Worm (Caenorhabditis elegans) whole organism, L4/young adult: Measurements from ENCODE around the gene nspe-7.

Experiments used
- W03F9.2 ChIP-seq: fragments of 150-350 bp; optimal IDR thresholded peaks from 2 replicates; lab custom pipeline; 2014; ENCODE audit warnings: missing biosample characterization, missing genetic modification characterization
- dao-5 ChIP-seq: sonication (generic microtip); optimal IDR thresholded peaks from 2 replicates; lab custom pipeline; 2016; ENCODE audit warnings: missing genotype, missing genetic modification characterization, moderate library complexity, missing compliant biosample characterization
- him-1 ChIP-seq: sonication (generic microtip); optimal IDR thresholded peaks from 2 replicates; lab custom pipeline; 2016; ENCODE audit warnings: missing genotype, missing genetic modification reagents, missing genetic modification characterization, missing compliant biosample characterization

DNA sequence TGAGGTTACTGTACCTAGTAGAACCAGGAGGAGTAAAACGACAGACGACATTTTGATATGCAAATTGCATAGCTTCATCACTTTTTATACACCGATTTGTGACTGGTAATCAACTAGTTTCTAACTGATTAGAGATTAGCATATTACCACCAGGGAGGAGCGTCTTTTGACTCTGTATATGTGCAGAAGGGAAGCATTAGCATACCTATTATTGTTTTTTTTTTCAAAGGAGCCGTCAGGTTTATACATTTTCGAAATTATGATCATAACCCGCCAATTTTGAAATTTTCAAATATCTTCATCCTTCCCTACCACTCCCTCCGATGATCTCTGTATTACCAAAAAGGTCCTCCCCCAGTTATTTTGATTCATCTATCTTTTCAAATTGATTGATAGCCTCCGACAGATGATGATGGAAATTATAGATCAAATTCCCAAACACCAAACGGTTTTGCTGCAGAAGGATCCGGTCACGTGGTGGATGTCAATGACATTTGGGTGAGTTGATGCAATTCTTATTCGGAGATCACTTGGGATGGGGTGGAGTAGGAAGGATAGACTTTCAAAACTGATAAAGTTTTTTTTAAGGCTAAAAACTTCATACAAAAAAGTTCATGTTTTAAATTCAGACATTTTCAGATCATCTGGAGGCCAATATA is 5.0 kb upstream of the nspe-7 start, which contains the start of gene nspe-8:
- no peak for TF ChIP-seq dao-5
- TF ChIP-seq W03F9.2 (tag; lab: Kevin White, UChicago): no peak
- TF ChIP-seq him-1: no peak
